Worm (Caenorhabditis elegans) whole organism, midembryonic: ENCODE data around the gene tbx-35.
"Not testable (repeated sequence)": the region's sequence is repeated elsewhere in the genome, so short reads cannot be mapped to it uniquely, and the experiment has no call there.

ENCODE experiments used
- T22C8.4 ChIP-seq: fragments of 200-800 bp; sonication (Bioruptor generic); IDR thresholded peaks from 2 replicates; pipeline ENCODE4 v1.3.6; 2022; ENCODE audit warnings: missing genetic modification characterization, missing compliant biosample characterization
- cog-1 ChIP-seq: sonication (generic microtip); optimal IDR thresholded peaks from 2 replicates; lab custom pipeline; 2016; ENCODE audit warnings: missing genetic modification characterization, missing compliant biosample characterization
- flt-1 ChIP-seq: fragments of 200-800 bp; sonication (Bioruptor generic); IDR thresholded peaks from 2 replicates; pipeline ENCODE4 v1.3.6; 2022; ENCODE audit warnings: missing genetic modification characterization, missing compliant biosample characterization
- klf-2 ChIP-seq: fragments of 200-800 bp; sonication (Bioruptor generic); conservative IDR thresholded peaks from 2 replicates; pipeline ENCODE4 v1.3.6; 2022; ENCODE audit warnings: missing genetic modification reagents, missing genetic modification characterization, missing compliant biosample characterization
- med-1 ChIP-seq: sonication (generic microtip); optimal IDR thresholded peaks from 2 replicates; lab custom pipeline; 2017; ENCODE audit warnings: missing genetic modification characterization, mild to moderate bottlenecking, missing compliant biosample characterization, antibody characterized with exemption, missing genetic modification reagents; ENCODE audit not compliant: insufficient read depth
- ref-1 ChIP-seq: fragments of 200-800 bp; sonication (Bioruptor generic); conservative IDR thresholded peaks from 2 replicates; pipeline ENCODE4 v1.3.6; 2022; ENCODE audit warnings: missing genetic modification reagents, missing genetic modification characterization, missing compliant biosample characterization
- tab-1 ChIP-seq: fragments of 200-800 bp; sonication (Bioruptor generic); IDR thresholded peaks from 2 replicates; pipeline ENCODE4 v1.3.6; 2022; ENCODE audit warnings: missing genetic modification characterization, missing compliant biosample characterization
- ztf-23 ChIP-seq: fragments of 200-800 bp; sonication (Bioruptor generic); IDR thresholded peaks from 2 replicates; pipeline ENCODE4 v1.3.6; 2022; ENCODE audit warnings: missing genetic modification reagents, missing genetic modification characterization, missing compliant biosample characterization
- ztf-29 ChIP-seq: fragments of 200-800 bp; sonication (Bioruptor generic); IDR thresholded peaks from 2 replicates; pipeline ENCODE4 v1.3.6; 2022; ENCODE audit warnings: missing genetic modification reagents, missing genetic modification characterization, missing compliant biosample characterization

The tbx-35 gene

ce11 chrII:5540113-5540512 lies 14.9 kb upstream of the tbx-35 start, which contains the start of gene hlh-27:
Gene hlh-27 (minus strand): TSS chrII:5540213.
- TF ChIP-seq klf-2 (GFP tag; lab: Robert Waterston, UW); med-1 (GFP tag; lab: Kevin White, UChicago); flt-1 (GFP tag; lab: Robert Waterston, UW): not testable (repeated sequence)

ce11 chrII:5537524-5537923 lies 12.3 kb upstream of the tbx-35 start, which contains the start of gene C17C3.11:
Gene C17C3.11 (plus strand): TSS chrII:5537824.
- TF ChIP-seq med-1 (GFP tag; lab: Kevin White, UChicago) (no peak), ref-1 (GFP tag; lab: Robert Waterston, UW) (no peak)

DNA sequence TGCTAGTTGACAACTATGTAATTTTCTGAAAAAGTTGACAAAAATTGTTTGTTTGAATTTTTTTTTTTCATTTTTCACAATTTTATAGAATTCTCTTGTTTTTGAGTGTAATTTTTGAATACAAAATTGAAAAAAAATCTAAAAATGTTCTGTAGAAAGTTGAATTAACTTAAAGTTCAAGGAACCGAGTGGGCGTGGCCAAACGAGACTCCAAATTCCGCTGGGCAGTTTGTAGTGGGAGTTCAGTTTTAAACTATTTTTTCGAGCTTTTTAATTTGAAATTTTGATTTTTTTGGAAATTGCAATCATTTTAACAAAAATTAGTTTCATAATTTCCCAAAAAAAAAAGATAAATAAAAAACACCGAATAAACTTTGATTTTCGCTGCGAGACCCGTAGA lies 11.9 kb upstream of the tbx-35 start:
- TF ChIP-seq ztf-23 (GFP tag; lab: Robert Waterston, UW) (no peak), flt-1 (GFP tag; lab: Robert Waterston, UW) (no peak), med-1 (GFP tag; lab: Kevin White, UChicago) (no peak), tab-1 (GFP tag; lab: Robert Waterston, UW) (no peak), klf-2 (GFP tag; lab: Robert Waterston, UW) (no peak), ref-1 (GFP tag; lab: Robert Waterston, UW) (no peak), T22C8.4 (GFP tag; lab: Robert Waterston, UW) (no peak), ztf-29 (GFP tag; lab: Robert Waterston, UW) (no peak)

ce11 chrII:5534939-5535338 lies 9.7 kb upstream of the tbx-35 start, which contains the start of gene hlh-25:
Gene hlh-25 (plus strand): TSS chrII:5535239.
- TF ChIP-seq klf-2, tab-1, ref-1 (GFP tag; lab: Robert Waterston, UW): not testable (repeated sequence)

DNA sequence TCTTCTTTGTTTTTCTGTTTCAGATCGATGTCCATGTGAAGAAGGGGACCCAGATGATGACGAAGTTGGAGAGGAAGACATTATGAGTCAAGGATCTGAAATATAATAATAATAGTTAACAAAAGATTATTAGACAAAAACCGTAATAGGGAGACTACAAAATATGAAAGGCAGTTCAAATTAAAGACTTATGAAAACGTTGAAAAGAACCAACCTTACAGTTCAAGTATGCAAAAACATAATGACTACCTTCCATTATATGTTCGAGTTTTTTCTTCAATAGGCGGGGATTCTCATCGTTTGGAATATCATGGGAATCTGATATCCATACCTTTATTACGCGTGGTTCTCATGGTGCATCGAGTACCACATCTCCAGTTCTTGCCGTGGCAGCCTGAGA lies 8.4 kb upstream of the tbx-35 start, which contains the start of gene hlh-26:
Gene hlh-26 (minus strand): TSS at position 101 of the 400 bp plus-strand sequence.
- TF ChIP-seq cog-1 (tag; lab: Kevin White, UChicago) (no peak), T22C8.4 (GFP tag; lab: Robert Waterston, UW) (no peak), ref-1 (GFP tag; lab: Robert Waterston, UW) (no peak), klf-2 (GFP tag; lab: Robert Waterston, UW) (no peak), tab-1 (GFP tag; lab: Robert Waterston, UW) (no peak), flt-1 (GFP tag; lab: Robert Waterston, UW) (no peak), ztf-23 (GFP tag; lab: Robert Waterston, UW) (no peak), med-1 (GFP tag; lab: Kevin White, UChicago) (no peak), ztf-29 (GFP tag; lab: Robert Waterston, UW) (no peak)

- TF ChIP-seq med-1 (GFP tag; lab: Kevin White, UChicago): no peak
- TF ChIP-seq klf-2 (GFP tag; lab: Robert Waterston, UW): no peak
- no peak for TF ChIP-seq tab-1 (GFP tag; lab: Robert Waterston, UW)
- no peak for TF ChIP-seq ztf-23 (GFP tag; lab: Robert Waterston, UW)
Observed at ce11 chrII:5531855-5532328, 6.7 kb upstream of the tbx-35 start, which contains the start of gene C17C3.9. Gene C17C3.9 (minus strand): TSS chrII:5532278.

ce11 chrII:5527841-5528240 lies 2.6 kb upstream of the tbx-35 start, which contains the start of gene ZK177.1:
Gene ZK177.1 (plus strand): TSS chrII:5528141.
- TF ChIP-seq ref-1 (GFP tag; lab: Robert Waterston, UW): no peak
- no peak for TF ChIP-seq klf-2 (GFP tag; lab: Robert Waterston, UW)
- no peak for TF ChIP-seq tab-1 (GFP tag; lab: Robert Waterston, UW)
- TF ChIP-seq ztf-29 (GFP tag; lab: Robert Waterston, UW): no peak
- no peak for TF ChIP-seq med-1 (GFP tag; lab: Kevin White, UChicago)
- TF ChIP-seq ztf-23 (GFP tag; lab: Robert Waterston, UW): no peak
- no peak for TF ChIP-seq flt-1 (GFP tag; lab: Robert Waterston, UW)
- TF ChIP-seq cog-1 (tag; lab: Kevin White, UChicago): no peak
- no peak for TF ChIP-seq T22C8.4 (GFP tag; lab: Robert Waterston, UW)

ce11 chrII:5522637-5523036 lies 2.6 kb downstream of the tbx-35 start, which contains the start of gene ZK177.11:
Gene ZK177.11 (plus strand): TSS chrII:5522937.
- no peak for TF ChIP-seq cog-1 (tag; lab: Kevin White, UChicago)
- no peak for TF ChIP-seq ref-1 (GFP tag; lab: Robert Waterston, UW)
- no peak for TF ChIP-seq T22C8.4 (GFP tag; lab: Robert Waterston, UW)
- no peak for TF ChIP-seq klf-2 (GFP tag; lab: Robert Waterston, UW)

ce11 chrII:5521411-5521810 lies 3.8 kb downstream of the tbx-35 start, which contains the start of gene ZK177.12:
Gene ZK177.12 (plus strand): TSS chrII:5521711.
- TF ChIP-seq med-1 (GFP tag; lab: Kevin White, UChicago) (no peak), flt-1 (GFP tag; lab: Robert Waterston, UW) (no peak), ref-1 (GFP tag; lab: Robert Waterston, UW) (no peak), ztf-29 (GFP tag; lab: Robert Waterston, UW) (no peak), cog-1 (tag; lab: Kevin White, UChicago) (no peak), T22C8.4 (GFP tag; lab: Robert Waterston, UW) (no peak), tab-1 (GFP tag; lab: Robert Waterston, UW) (no peak), ztf-23 (GFP tag; lab: Robert Waterston, UW) (no peak), klf-2 (GFP tag; lab: Robert Waterston, UW) (no peak)

- TF ChIP-seq T22C8.4 (GFP tag; lab: Robert Waterston, UW) (no peak), klf-2 (GFP tag; lab: Robert Waterston, UW) (no peak), tab-1 (GFP tag; lab: Robert Waterston, UW) (no peak), ref-1 (GFP tag; lab: Robert Waterston, UW) (no peak), cog-1 (tag; lab: Kevin White, UChicago) (no peak), flt-1 (GFP tag; lab: Robert Waterston, UW) (no peak), ztf-23 (GFP tag; lab: Robert Waterston, UW) (no peak), ztf-29 (GFP tag; lab: Robert Waterston, UW) (no peak), med-1 (GFP tag; lab: Kevin White, UChicago) (no peak)
Observed at ce11 chrII:5518910-5519309, 6.3 kb downstream of the tbx-35 start, which contains the start of gene ZK177.2. Gene ZK177.2 (plus strand): TSS chrII:5519210.
